Worm (Caenorhabditis elegans) whole organism, L1 larva: ENCODE results near the gene F40F8.5.
A peak's percentile ranks its signal among the peaks of the same experiment; 100 is the strongest.

Experiments used
- C04F5.9 ChIP-seq: sonication (generic microtip); optimal IDR thresholded peaks from 2 replicates; lab custom pipeline; 2016; ENCODE audit warnings: missing genetic modification characterization, missing compliant biosample characterization
- C16A3.4 ChIP-seq: fragments of 150-350 bp; optimal IDR thresholded peaks from 2 replicates; lab custom pipeline; 2014; ENCODE audit warnings: missing biosample characterization, missing genetic modification characterization
- aly-2 ChIP-seq: fragments of 150-350 bp; optimal IDR thresholded peaks from 2 replicates; lab custom pipeline; 2014; ENCODE audit warnings: missing biosample characterization, missing genetic modification characterization
- blmp-1 ChIP-seq: fragments of 150-350 bp; optimal IDR thresholded peaks from 2 replicates; lab custom pipeline; 2014; ENCODE audit warnings: missing biosample characterization, missing genetic modification characterization
- ceh-82 ChIP-seq, 3 experiments: fragments of 150-350 bp in 1 of 3; sonication (generic microtip) in 2 of 3; optimal IDR thresholded peaks; 2 replicates each; lab custom pipeline; 2014 to 2017; ENCODE audit warnings: missing biosample characterization in 3 of 3, missing genetic modification characterization in 3 of 3
- ceh-90 ChIP-seq: sonication (generic microtip); optimal IDR thresholded peaks from 2 replicates; lab custom pipeline; 2016; ENCODE audit warnings: missing genetic modification characterization, missing compliant biosample characterization
- dpl-1 ChIP-seq, 3 experiments: fragments of 150-350 bp in 2 of 3; sonication (generic microtip) in 1 of 3; optimal IDR thresholded peaks; 2 replicates each; lab custom pipeline; 2014 to 2017; ENCODE audit warnings: missing biosample characterization in 3 of 3, missing genetic modification characterization in 3 of 3, missing genetic modification reagents in 3 of 3
- efl-1 ChIP-seq, 4 experiments: fragments of 150-350 bp; optimal IDR thresholded peaks in 3 of 4; peaks in 1 of 4; 1 replicate in 1 of 4; 2 replicates in 3 of 4; lab custom pipeline; 2014; ENCODE audit warnings: missing biosample characterization in 2 of 4, missing genetic modification characterization in 2 of 4, missing genetic modification reagents in 2 of 4
- efl-3 ChIP-seq: fragments of 200-800 bp; sonication (Bioruptor generic); optimal IDR thresholded peaks from 2 replicates; lab custom pipeline; 2018; ENCODE audit warnings: mild to moderate bottlenecking, missing genetic modification characterization, missing compliant biosample characterization
- egl-13 ChIP-seq: sonication (generic microtip); optimal IDR thresholded peaks from 2 replicates; lab custom pipeline; 2016; ENCODE audit warnings: missing genotype, missing genetic modification reagents, missing genetic modification characterization, missing compliant biosample characterization
- elt-3 ChIP-seq, 6 experiments: fragments of 150-350 bp in 1 of 6; sonication (generic microtip); optimal IDR thresholded peaks; 2 replicates each; lab custom pipeline; 2017 to 2018; ENCODE audit warnings: missing biosample characterization in 6 of 6, missing genetic modification characterization in 6 of 6, inconsistent platforms in 1 of 6
- ets-5 ChIP-seq: fragments of 200-800 bp; sonication (Bioruptor generic); IDR thresholded peaks from 2 replicates; pipeline ENCODE4 v1.3.6; 2022; ENCODE audit warnings: missing genetic modification characterization, missing compliant biosample characterization
- fkh-10 ChIP-seq: sonication (generic microtip); optimal IDR thresholded peaks from 2 replicates; lab custom pipeline; 2017; ENCODE audit warnings: missing biosample characterization, missing genetic modification reagents, missing genetic modification characterization
- fkh-4 ChIP-seq: sonication (generic microtip); optimal IDR thresholded peaks from 2 replicates; lab custom pipeline; 2016; ENCODE audit warnings: missing compliant biosample characterization, missing genetic modification characterization, borderline replicate concordance
- fkh-8 ChIP-seq: sonication (generic microtip); optimal IDR thresholded peaks from 2 replicates; lab custom pipeline; 2016; ENCODE audit warnings: mild to moderate bottlenecking, missing genetic modification characterization, missing compliant biosample characterization
- hlh-4 ChIP-seq: sonication (generic microtip); optimal IDR thresholded peaks from 2 replicates; lab custom pipeline; 2016; ENCODE audit warnings: mild to moderate bottlenecking, missing genetic modification characterization, missing compliant biosample characterization
- hpl-2 ChIP-seq: fragments of 150-350 bp; optimal IDR thresholded peaks from 2 replicates; lab custom pipeline; 2014; ENCODE audit warnings: missing biosample characterization, missing genetic modification reagents, missing genetic modification characterization
- irx-1 ChIP-seq: sonication (generic microtip); optimal IDR thresholded peaks from 2 replicates; lab custom pipeline; 2016; ENCODE audit warnings: missing genetic modification characterization, missing compliant biosample characterization
- isw-1 ChIP-seq: fragments of 200-800 bp; sonication (Bioruptor generic); IDR thresholded peaks from 2 replicates; pipeline ENCODE4 v1.3.6; 2022; ENCODE audit warnings: missing genetic modification characterization, missing compliant biosample characterization
- lin-35 ChIP-seq, 2 experiments: fragments of 150-350 bp; optimal IDR thresholded peaks; 2 replicates each; lab custom pipeline; 2014; ENCODE audit warnings: missing biosample characterization in 2 of 2, missing genetic modification characterization in 2 of 2, missing genetic modification reagents in 2 of 2
- lsy-2 ChIP-seq, 2 experiments: fragments of 150-350 bp; optimal IDR thresholded peaks; 2 replicates each; lab custom pipeline; 2014; ENCODE audit warnings: missing biosample characterization in 2 of 2, missing genetic modification characterization in 2 of 2
- mab-9 ChIP-seq: fragments of 200-800 bp; sonication (Bioruptor generic); IDR thresholded peaks from 2 replicates; pipeline ENCODE4 v1.3.6; 2022; ENCODE audit warnings: missing genetic modification reagents, missing genetic modification characterization, missing compliant biosample characterization
- mef-2 ChIP-seq: fragments of 150-350 bp; optimal IDR thresholded peaks from 2 replicates; lab custom pipeline; 2014; ENCODE audit warnings: missing biosample characterization, missing genetic modification characterization
- nhr-12 ChIP-seq: sonication (generic microtip); optimal IDR thresholded peaks from 2 replicates; lab custom pipeline; 2017; ENCODE audit warnings: missing biosample characterization, missing genetic modification characterization
- nhr-20 ChIP-seq: sonication (generic microtip); optimal IDR thresholded peaks from 2 replicates; lab custom pipeline; 2016; ENCODE audit warnings: mild to moderate bottlenecking, missing genetic modification characterization, missing compliant biosample characterization
- nhr-237 ChIP-seq: fragments of 150-350 bp; optimal IDR thresholded peaks from 2 replicates; lab custom pipeline; 2014; ENCODE audit warnings: missing biosample characterization, missing genetic modification characterization
- nhr-28 ChIP-seq: fragments of 150-350 bp; optimal IDR thresholded peaks from 2 replicates; lab custom pipeline; 2014; ENCODE audit warnings: missing biosample characterization, missing genetic modification characterization
- nhr-47 ChIP-seq: sonication (generic microtip); optimal IDR thresholded peaks from 2 replicates; lab custom pipeline; 2016; ENCODE audit warnings: mild to moderate bottlenecking, missing genetic modification characterization, moderate library complexity, missing compliant biosample characterization
- nhr-71 ChIP-seq: sonication (generic microtip); optimal IDR thresholded peaks from 2 replicates; lab custom pipeline; 2016; ENCODE audit warnings: mild to moderate bottlenecking, missing genetic modification characterization, moderate library complexity, missing compliant biosample characterization
- nhr-76 ChIP-seq: sonication (generic microtip); optimal IDR thresholded peaks from 2 replicates; lab custom pipeline; 2017; ENCODE audit warnings: missing biosample characterization, missing genetic modification characterization
- nhr-77 ChIP-seq: fragments of 150-350 bp; optimal IDR thresholded peaks from 2 replicates; lab custom pipeline; 2014; ENCODE audit warnings: missing biosample characterization, missing genetic modification characterization
- nhr-84 ChIP-seq: sonication (generic microtip); optimal IDR thresholded peaks from 2 replicates; lab custom pipeline; 2017; ENCODE audit warnings: missing biosample characterization, missing genetic modification characterization
- nhr-85 ChIP-seq: sonication (generic microtip); peaks from one replicate; lab custom pipeline; 2016; ENCODE audit warnings: missing genetic modification characterization, inconsistent platforms, missing compliant biosample characterization
- nhr-90 ChIP-seq: sonication (generic microtip); optimal IDR thresholded peaks from 2 replicates; lab custom pipeline; 2016; ENCODE audit warnings: mild to moderate bottlenecking, missing genetic modification characterization, missing compliant biosample characterization; ENCODE audit not compliant: poor library complexity
- pag-3 ChIP-seq: sonication (generic microtip); optimal IDR thresholded peaks from 2 replicates; lab custom pipeline; 2017; ENCODE audit warnings: missing genetic modification characterization, mild to moderate bottlenecking, missing compliant biosample characterization, antibody characterized with exemption, borderline replicate concordance; ENCODE audit not compliant: insufficient read depth
- pax-3 ChIP-seq: fragments of 200-800 bp; sonication (Bioruptor generic); optimal IDR thresholded peaks from 2 replicates; lab custom pipeline; 2018; ENCODE audit warnings: mild to moderate bottlenecking, missing genetic modification characterization, moderate library complexity, missing compliant biosample characterization
- skn-1 ChIP-seq: fragments of 150-350 bp; optimal IDR thresholded peaks from 2 replicates; lab custom pipeline; 2014; ENCODE audit warnings: missing biosample characterization, missing genetic modification characterization
- snpc-4 ChIP-seq: fragments of 150-350 bp; optimal IDR thresholded peaks from 2 replicates; lab custom pipeline; 2014; ENCODE audit warnings: missing biosample characterization, missing genetic modification characterization
- sptf-1 ChIP-seq: fragments of 150-350 bp; optimal IDR thresholded peaks from 2 replicates; lab custom pipeline; 2014; ENCODE audit warnings: missing biosample characterization, missing genetic modification characterization
- sup-37 ChIP-seq: fragments of 200-800 bp; sonication (Bioruptor generic); optimal IDR thresholded peaks from 2 replicates; lab custom pipeline; 2018; ENCODE audit warnings: mild to moderate bottlenecking, missing genetic modification characterization, missing compliant biosample characterization
- swsn-7 ChIP-seq: sonication (generic microtip); optimal IDR thresholded peaks from 2 replicates; lab custom pipeline; 2016; ENCODE audit warnings: missing genetic modification characterization, missing compliant biosample characterization
- tbx-2 ChIP-seq: sonication (generic microtip); optimal IDR thresholded peaks from 2 replicates; lab custom pipeline; 2016; ENCODE audit warnings: missing genetic modification characterization, missing compliant biosample characterization
- unc-130 ChIP-seq: fragments of 150-350 bp; optimal IDR thresholded peaks from 2 replicates; lab custom pipeline; 2017; ENCODE audit warnings: missing biosample characterization, missing genetic modification characterization, inconsistent platforms
- unc-86 ChIP-seq: sonication (generic microtip); optimal IDR thresholded peaks from 2 replicates; lab custom pipeline; 2016; ENCODE audit warnings: missing genetic modification characterization, missing compliant biosample characterization
- unc-98 ChIP-seq: fragments of 200-800 bp; sonication (Bioruptor generic); IDR thresholded peaks from 2 replicates; pipeline ENCODE4 v1.3.6; 2022; ENCODE audit warnings: missing genetic modification characterization, missing compliant biosample characterization
- vab-15 ChIP-seq: sonication (generic microtip); optimal IDR thresholded peaks from 2 replicates; lab custom pipeline; 2017; ENCODE audit warnings: missing genotype, mild to moderate bottlenecking, missing genetic modification characterization, missing compliant biosample characterization
- zag-1 ChIP-seq: fragments of 150-350 bp; optimal IDR thresholded peaks from 2 replicates; lab custom pipeline; 2014; ENCODE audit warnings: missing biosample characterization, missing genetic modification characterization
- ztf-11 ChIP-seq, 2 experiments: sonication (generic microtip); optimal IDR thresholded peaks; 2 replicates each; lab custom pipeline; 2016 to 2017; ENCODE audit warnings: missing genetic modification characterization in 2 of 2, missing biosample characterization in 1 of 2, missing compliant biosample characterization in 1 of 2

The F40F8.5 gene

DNA sequence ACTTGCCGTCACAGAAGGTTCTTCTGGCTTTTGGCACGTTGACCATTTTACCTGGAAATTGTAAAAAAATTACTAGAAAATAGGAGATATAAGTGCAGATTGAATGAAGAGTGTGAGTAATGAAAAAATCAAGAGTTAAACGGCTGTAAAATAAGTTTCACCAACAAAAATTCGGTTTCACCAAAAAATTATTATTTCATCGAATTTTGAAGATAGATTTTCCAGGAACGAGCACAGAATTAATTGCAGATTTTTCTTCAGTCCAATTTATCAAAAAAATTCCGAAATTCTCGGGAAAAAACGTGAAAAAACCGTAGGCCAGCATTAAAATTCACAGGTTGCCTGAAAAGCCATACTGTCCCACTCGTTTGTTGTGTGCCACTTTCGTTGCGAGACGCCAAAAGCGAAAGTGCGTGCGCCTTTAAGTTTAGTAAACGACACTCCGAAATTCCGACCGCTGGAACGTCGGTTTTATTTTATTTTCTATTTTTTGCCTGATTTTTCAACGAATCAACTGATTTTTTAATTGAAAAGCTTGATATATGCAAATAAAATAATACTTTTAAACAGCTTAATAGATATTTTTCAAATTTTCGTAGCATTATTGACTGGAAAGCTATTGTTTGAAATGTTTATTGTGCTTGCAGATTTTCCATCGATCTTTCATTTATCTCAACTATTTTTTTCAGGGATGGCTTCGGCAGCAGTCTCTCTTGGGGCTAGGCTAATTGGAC, 37.4 kb downstream of the F40F8.5 start, which contains the start of the genes rpl-36.A and nuo-1 (continued):
- TF ChIP-seq nhr-20 (peak; percentile 85), nhr-237 (tag; lab: Kevin White, UChicago) (peak; percentile 56), mab-9 (GFP tag; lab: Robert Waterston, UW) (no peak), blmp-1 (tag; lab: Kevin White, UChicago) (peak; percentile 97), hpl-2 (GFP tag; lab: Kevin White, UChicago) (peak; percentile 55), nhr-47 (tag; lab: Kevin White, UChicago) (peak; percentile 85), C04F5.9 (tag; lab: Kevin White, UChicago) (peak; percentile 38), nhr-77 (peak; percentile 76), aly-2 (tag; lab: Kevin White, UChicago) (no peak), tbx-2 (tag; lab: Kevin White, UChicago) (peak; percentile 77), fkh-8 (tag; lab: Kevin White, UChicago) (peak; percentile 77), swsn-7 (tag; lab: Kevin White, UChicago) (peak; percentile 81), irx-1 (peak; percentile 51), elt-3 (tag; optimal IDR thresholded peaks at IDR 0.05; lab: Kevin White, UChicago) (peak in 3 of 6 experiments; percentile 3 to 83 (median 41)), nhr-90 (tag; lab: Kevin White, UChicago) (peak; percentile 54), C16A3.4 (peak; percentile 96), unc-98 (no peak), snpc-4 (tag; lab: Kevin White, UChicago) (peak; percentile 61), lin-35 (GFP tag; optimal IDR thresholded peaks at IDR 0.05; lab: Kevin White, UChicago) (peak; percentile 88 to 93), mef-2 (tag; lab: Kevin White, UChicago) (peak; percentile 15), unc-86 (tag; lab: Kevin White, UChicago) (peak; percentile 69), efl-1 (optimal IDR thresholded peaks at IDR 0.05; lab: Kevin White, UChicago) (peak; percentile 88 to 91), efl-1 (GFP tag; optimal IDR thresholded peaks at IDR 0.05 in 1 of 2; lab: Kevin White, UChicago) (peak; percentile 82 to 98), sptf-1 (tag; lab: Kevin White, UChicago) (no peak)

DNA sequence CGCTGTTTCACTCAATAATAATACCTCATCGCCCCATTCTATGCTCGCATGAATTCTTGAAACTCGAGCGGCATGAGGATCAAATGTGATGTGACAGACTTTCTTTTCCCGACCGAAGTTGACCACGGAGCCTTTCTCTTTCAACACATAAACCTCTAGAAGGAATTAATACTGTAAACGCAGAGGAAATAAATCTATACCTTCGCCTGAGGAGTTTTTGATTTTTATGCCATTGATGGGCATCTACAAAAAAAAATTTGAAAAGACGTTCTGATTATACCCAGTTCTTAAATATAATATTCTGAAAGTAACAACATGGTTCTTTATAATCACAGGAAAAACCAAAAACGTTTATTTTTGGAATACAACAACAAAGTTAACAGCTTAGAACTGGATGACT, 38.5 kb downstream of the F40F8.5 start, which contains the start of gene nbs-1:
Gene nbs-1, minus strand, starts transcription at position 246 of the 400 bp plus-strand sequence.
- TF ChIP-seq C16A3.4 (no peak), nhr-12 (tag; lab: Kevin White, UChicago) (no peak), lsy-2 (tag; optimal IDR thresholded peaks at IDR 0.05; lab: Kevin White, UChicago) (peak in 1 of 2 experiments; percentile 41), pag-3 (tag; lab: Kevin White, UChicago) (no peak), hlh-4 (tag; lab: Kevin White, UChicago) (no peak), zag-1 (tag; lab: Kevin White, UChicago) (no peak), ceh-82 (tag; optimal IDR thresholded peaks at IDR 0.05; lab: Kevin White, UChicago) (no peak), nhr-84 (tag; lab: Kevin White, UChicago) (no peak), nhr-90 (tag; lab: Kevin White, UChicago) (peak; percentile 12), dpl-1 (GFP tag; optimal IDR thresholded peaks at IDR 0.05; lab: Kevin White, UChicago) (no peak), blmp-1 (tag; lab: Kevin White, UChicago) (no peak), nhr-28 (tag; lab: Kevin White, UChicago) (no peak), hpl-2 (GFP tag; lab: Kevin White, UChicago) (no peak), fkh-4 (tag; lab: Kevin White, UChicago) (no peak), nhr-77 (peak; percentile 7), nhr-47 (tag; lab: Kevin White, UChicago) (peak; percentile 13), isw-1 (GFP tag; lab: Robert Waterston, UW) (no peak), nhr-237 (tag; lab: Kevin White, UChicago) (no peak), fkh-10 (GFP tag; lab: Kevin White, UChicago) (no peak), skn-1 (tag; lab: Kevin White, UChicago) (no peak), efl-1 (optimal IDR thresholded peaks at IDR 0.05; lab: Kevin White, UChicago) (peak in 1 of 2 experiments; percentile 6), efl-1 (GFP tag; optimal IDR thresholded peaks at IDR 0.05 in 1 of 2; lab: Kevin White, UChicago) (peak in 1 of 2 experiments; percentile 34), unc-130 (tag; lab: Kevin White, UChicago) (no peak), sptf-1 (tag; lab: Kevin White, UChicago) (no peak), unc-98 (no peak), ztf-11 (tag; optimal IDR thresholded peaks at IDR 0.05; lab: Kevin White, UChicago) (no peak), vab-15 (no peak), nhr-76 (tag; lab: Kevin White, UChicago) (no peak), ceh-90 (tag; lab: Kevin White, UChicago) (no peak), ets-5 (GFP tag; lab: Robert Waterston, UW) (no peak), swsn-7 (tag; lab: Kevin White, UChicago) (no peak), sup-37 (no peak), efl-3 (no peak), nhr-85 (tag; lab: Kevin White, UChicago) (peak; percentile 63), egl-13 (tag; lab: Kevin White, UChicago) (no peak), nhr-71 (no peak), pax-3 (no peak)
